Fruit fly (Drosophila melanogaster) whole organism, embryonic: Measurements from ENCODE around the gene Mccc1.
A peak's percentile ranks its signal among the peaks of the same experiment; 100 is the strongest.

Experiments
- Abd-B ChIP-seq: fragments of 200-800 bp; sonication (Bioruptor generic); optimal IDR thresholded peaks from 2 replicates; lab custom pipeline; 2018; ENCODE audit warnings: missing biosample characterization, mild to moderate bottlenecking, missing genetic modification characterization, moderate library complexity
- BtbVII ChIP-seq: fragments of 200-800 bp; sonication (Bioruptor generic); optimal IDR thresholded peaks from 3 replicates; lab custom pipeline; 2017; ENCODE audit warnings: missing biosample characterization, mild to moderate bottlenecking, missing genetic modification characterization
- Bteb2 ChIP-seq: fragments of 200-800 bp; sonication (Bioruptor generic); optimal IDR thresholded peaks from 2 replicates; lab custom pipeline; 2016; ENCODE audit warnings: missing biosample characterization, missing genetic modification characterization
- C15 ChIP-seq: fragments of 200-800 bp; sonication (Bioruptor generic); IDR thresholded peaks from 3 replicates; pipeline ENCODE4 v1.3.6; 2022; ENCODE audit warnings: missing biosample characterization, missing genetic modification characterization
- CG10147 ChIP-seq: fragments of 200-800 bp; sonication (Bioruptor generic); optimal IDR thresholded peaks from 2 replicates; lab custom pipeline; 2019; ENCODE audit warnings: missing biosample characterization, mild to moderate bottlenecking, missing genetic modification characterization, moderate library complexity
- CG10462 ChIP-seq: fragments of 200-800 bp; sonication (Bioruptor generic); optimal IDR thresholded peaks from 2 replicates; lab custom pipeline; 2016; ENCODE audit warnings: missing biosample characterization, missing genetic modification characterization
- CG11695 ChIP-seq: fragments of 200-800 bp; sonication (Bioruptor generic); IDR thresholded peaks from 3 replicates; pipeline ENCODE4 v1.3.6; 2022; ENCODE audit warnings: missing biosample characterization, missing genetic modification characterization
- CG12104 ChIP-seq: fragments of 200-800 bp; sonication (Bioruptor generic); optimal IDR thresholded peaks from 3 replicates; lab custom pipeline; 2016; ENCODE audit warnings: missing biosample characterization, missing genetic modification characterization
- CG13123 ChIP-seq: fragments of 200-800 bp; sonication (Bioruptor generic); optimal IDR thresholded peaks from 2 replicates; lab custom pipeline; 2016; ENCODE audit warnings: missing biosample characterization, missing genetic modification characterization
- CG16815 ChIP-seq: fragments of 200-800 bp; sonication (Bioruptor generic); optimal IDR thresholded peaks from 3 replicates; lab custom pipeline; 2017; ENCODE audit warnings: missing biosample characterization, mild to moderate bottlenecking, missing genetic modification characterization
- CG31224 ChIP-seq: fragments of 200-800 bp; sonication (Bioruptor generic); IDR thresholded peaks from 2 replicates; pipeline ENCODE4 v1.3.6; 2022; ENCODE audit warnings: missing biosample characterization, missing genetic modification characterization
- CG31365 ChIP-seq: fragments of 200-800 bp; sonication (Bioruptor generic); optimal IDR thresholded peaks from 2 replicates; lab custom pipeline; 2018; ENCODE audit warnings: missing biosample characterization, mild to moderate bottlenecking, missing genetic modification characterization
- CG3995 ChIP-seq: fragments of 200-800 bp; sonication (Bioruptor generic); optimal IDR thresholded peaks from 3 replicates; lab custom pipeline; 2016; ENCODE audit warnings: missing biosample characterization, missing genetic modification characterization
- CG5953 ChIP-seq: fragments of 200-800 bp; sonication (Bioruptor generic); IDR thresholded peaks from 2 replicates; pipeline ENCODE4 v1.3.6; 2022; ENCODE audit warnings: missing biosample characterization, missing genetic modification characterization
- CG7786 ChIP-seq: fragments of 200-800 bp; sonication (Bioruptor generic); optimal IDR thresholded peaks from 2 replicates; lab custom pipeline; 2016; ENCODE audit warnings: missing biosample characterization, missing genetic modification characterization
- CG8924 ChIP-seq: fragments of 200-800 bp; optimal IDR thresholded peaks from 3 replicates; lab custom pipeline; 2019; ENCODE audit warnings: missing biosample characterization, mild to moderate bottlenecking, missing genetic modification characterization, moderate library complexity
- CG9817 ChIP-seq: fragments of 200-800 bp; sonication (Bioruptor generic); optimal IDR thresholded peaks from 2 replicates; lab custom pipeline; 2018; ENCODE audit warnings: missing biosample characterization, mild to moderate bottlenecking, missing genetic modification characterization, moderate library complexity
- Camta ChIP-seq: fragments of 200-800 bp; sonication (Bioruptor generic); optimal IDR thresholded peaks from 2 replicates; lab custom pipeline; 2016; ENCODE audit warnings: missing biosample characterization, missing genetic modification characterization
- Dek ChIP-seq: fragments of 200-800 bp; sonication (Bioruptor generic); optimal IDR thresholded peaks from 3 replicates; lab custom pipeline; 2019; ENCODE audit warnings: missing biosample characterization, mild to moderate bottlenecking, missing genetic modification characterization, moderate library complexity
- Dfd ChIP-seq, 2 experiments: fragments of >200 bp; optimal IDR thresholded peaks; 2 replicates each; lab custom pipeline; 2017; ENCODE audit warnings: missing biosample characterization in 2 of 2, missing genetic modification characterization in 2 of 2
- Dll ChIP-seq: fragments of 200-800 bp; sonication (Bioruptor generic); IDR thresholded peaks from 4 replicates; pipeline ENCODE4 v1.3.6; 2022; ENCODE audit warnings: missing biosample characterization, missing genetic modification characterization; ENCODE audit not compliant: partially characterized antibody
- Doc2 ChIP-seq: fragments of 200-800 bp; sonication (Bioruptor generic); IDR thresholded peaks from 2 replicates; pipeline ENCODE4 v1.3.6; 2022; ENCODE audit warnings: missing biosample characterization, missing genetic modification characterization
- Hey ChIP-seq: fragments of 200-800 bp; sonication (Bioruptor generic); optimal IDR thresholded peaks from 3 replicates; lab custom pipeline; 2018; ENCODE audit warnings: missing biosample characterization, mild to moderate bottlenecking, missing genetic modification characterization
- Hmr ChIP-seq: fragments of 200-800 bp; sonication (Bioruptor generic); optimal IDR thresholded peaks from 3 replicates; lab custom pipeline; 2017; ENCODE audit warnings: mild to moderate bottlenecking, missing biosample characterization, missing genetic modification reagents, missing genetic modification characterization
- MESR4 ChIP-seq: fragments of 200-800 bp; sonication (Bioruptor generic); optimal IDR thresholded peaks from 2 replicates; lab custom pipeline; 2018; ENCODE audit warnings: missing biosample characterization, mild to moderate bottlenecking, missing genetic modification characterization, moderate library complexity
- Sin3A ChIP-seq: fragments of >200 bp; optimal IDR thresholded peaks from 2 replicates; lab custom pipeline; 2018
- Ssrp ChIP-seq: fragments of 200-800 bp; sonication (Bioruptor generic); optimal IDR thresholded peaks from 2 replicates; lab custom pipeline; 2018; ENCODE audit warnings: missing biosample characterization, mild to moderate bottlenecking, missing genetic modification characterization, moderate library complexity
- Xrp1 ChIP-seq: fragments of 200-800 bp; sonication (Bioruptor generic); IDR thresholded peaks from 2 replicates; pipeline ENCODE4 v1.3.6; 2022; ENCODE audit warnings: missing biosample characterization, missing genetic modification characterization
- abd-A ChIP-seq: fragments of 200-800 bp; sonication (Bioruptor generic); optimal IDR thresholded peaks from 3 replicates; lab custom pipeline; 2019; ENCODE audit warnings: missing biosample characterization, mild to moderate bottlenecking, missing genetic modification characterization, moderate library complexity
- bab2 ChIP-seq: fragments of 200-800 bp; sonication (Bioruptor generic); optimal IDR thresholded peaks from 2 replicates; lab custom pipeline; 2016; ENCODE audit warnings: missing biosample characterization, missing genetic modification characterization
- bcd ChIP-seq: fragments of 200-800 bp; sonication (Bioruptor generic); optimal IDR thresholded peaks from 2 replicates; lab custom pipeline; 2017; ENCODE audit warnings: missing biosample characterization, mild to moderate bottlenecking, missing genetic modification characterization
- br ChIP-seq: fragments of >200 bp; optimal IDR thresholded peaks from 2 replicates; lab custom pipeline; 2017
- btn ChIP-seq: fragments of 200-800 bp; sonication (Bioruptor generic); optimal IDR thresholded peaks from 2 replicates; lab custom pipeline; 2016; ENCODE audit warnings: missing biosample characterization, missing genetic modification characterization
- caup ChIP-seq: fragments of 200-800 bp; sonication (Bioruptor generic); optimal IDR thresholded peaks from 3 replicates; lab custom pipeline; 2017; ENCODE audit warnings: missing biosample characterization, mild to moderate bottlenecking, missing genetic modification characterization, moderate library complexity; ENCODE audit not compliant: severe bottlenecking
- dysf ChIP-seq: fragments of 200-800 bp; sonication (Bioruptor generic); IDR thresholded peaks from 3 replicates; pipeline ENCODE4 v1.3.6; 2022; ENCODE audit warnings: missing biosample characterization, missing genetic modification characterization
- fru ChIP-seq: fragments of >200 bp; optimal IDR thresholded peaks from 2 replicates; lab custom pipeline; 2017
- gce ChIP-seq: fragments of 200-800 bp; sonication (Bioruptor generic); IDR thresholded peaks from 3 replicates; pipeline ENCODE4 v1.3.6; 2022; ENCODE audit warnings: missing biosample characterization, missing genetic modification characterization
- gcm ChIP-seq: fragments of 200-800 bp; sonication (Bioruptor generic); optimal IDR thresholded peaks from 2 replicates; lab custom pipeline; 2019; ENCODE audit warnings: missing biosample characterization, mild to moderate bottlenecking, missing genetic modification characterization, moderate library complexity
- ind ChIP-seq: fragments of 200-800 bp; sonication (Bioruptor generic); optimal IDR thresholded peaks from 3 replicates; lab custom pipeline; 2016; ENCODE audit warnings: missing biosample characterization, missing genetic modification characterization
- inv ChIP-seq: fragments of 200-800 bp; sonication (Bioruptor generic); IDR thresholded peaks from 2 replicates; pipeline ENCODE4 v1.3.6; 2022; ENCODE audit warnings: missing biosample characterization, missing genetic modification characterization; ENCODE audit not compliant: partially characterized antibody
- ken ChIP-seq: fragments of 200-800 bp; sonication (Bioruptor generic); IDR thresholded peaks from 3 replicates; pipeline ENCODE4 v1.3.6; 2022; ENCODE audit warnings: missing biosample characterization, missing genetic modification characterization
- knrl ChIP-seq: fragments of 200-800 bp; sonication (Bioruptor generic); IDR thresholded peaks from 3 replicates; pipeline ENCODE4 v1.3.6; 2022; ENCODE audit warnings: missing biosample characterization, missing genetic modification characterization; ENCODE audit not compliant: partially characterized antibody
- phol ChIP-seq: fragments of 200-800 bp; sonication (Bioruptor generic); optimal IDR thresholded peaks from 3 replicates; lab custom pipeline; 2018; ENCODE audit warnings: missing biosample characterization, mild to moderate bottlenecking, missing genetic modification characterization, moderate library complexity
- rib ChIP-seq: fragments of 200-800 bp; sonication (Bioruptor generic); IDR thresholded peaks from 2 replicates; pipeline ENCODE4 v1.3.6; 2022; ENCODE audit warnings: missing biosample characterization, missing genetic modification characterization
- so ChIP-seq: fragments of 200-800 bp; sonication (Bioruptor generic); IDR thresholded peaks from 3 replicates; pipeline ENCODE4 v1.3.6; 2022; ENCODE audit warnings: missing biosample characterization, missing genetic modification characterization
- tin ChIP-seq: fragments of 200-800 bp; sonication (Bioruptor generic); optimal IDR thresholded peaks from 3 replicates; lab custom pipeline; 2016; ENCODE audit warnings: missing biosample characterization, missing genetic modification characterization
- tio ChIP-seq: fragments of 200-800 bp; sonication (Bioruptor generic); optimal IDR thresholded peaks from 2 replicates; lab custom pipeline; 2017; ENCODE audit warnings: missing biosample characterization, missing genetic modification characterization, inconsistent platforms
- trem ChIP-seq: fragments of 200-800 bp; optimal IDR thresholded peaks from 3 replicates; lab custom pipeline; 2019; ENCODE audit warnings: missing biosample characterization, mild to moderate bottlenecking, missing genetic modification characterization, moderate library complexity
- zen ChIP-seq: fragments of 200-800 bp; sonication (Bioruptor generic); optimal IDR thresholded peaks from 3 replicates; lab custom pipeline; 2018; ENCODE audit warnings: missing biosample characterization, mild to moderate bottlenecking, missing genetic modification characterization, moderate library complexity

Mccc1 gene

DNA sequence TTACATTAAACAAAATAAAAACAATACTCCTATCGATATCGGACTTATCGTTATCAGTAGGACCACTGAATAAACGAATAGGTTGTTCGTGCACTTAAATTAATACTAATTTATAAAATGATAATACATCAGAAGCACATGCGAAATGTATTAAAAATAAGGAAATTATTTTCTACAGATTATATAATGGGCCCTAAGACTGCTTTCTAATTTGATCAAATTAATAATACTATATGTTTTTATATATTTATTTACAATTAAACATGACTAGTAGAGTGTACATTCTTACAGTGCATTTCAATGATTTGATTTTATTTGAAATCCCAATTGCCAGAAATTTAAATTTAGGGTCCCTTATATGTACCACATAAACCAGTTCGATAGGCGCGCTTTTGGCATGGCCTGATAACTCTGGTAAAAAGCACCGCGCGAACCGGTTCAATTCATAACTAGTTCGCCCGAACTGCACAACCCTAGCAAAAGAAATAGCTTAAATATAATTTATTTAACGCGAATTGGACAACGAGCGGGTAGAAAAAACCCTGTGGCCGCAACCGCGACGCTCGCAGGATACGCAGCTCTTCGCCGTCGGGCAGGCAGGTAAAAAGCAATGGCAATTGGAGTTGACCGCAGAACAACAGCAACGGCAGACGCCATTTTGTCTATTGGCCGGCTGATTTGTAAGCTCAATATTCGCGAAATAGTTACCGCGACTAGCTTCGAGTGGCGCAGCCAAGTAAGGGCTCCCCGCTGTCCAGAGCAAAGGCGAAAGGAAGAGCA, 16.9 kb downstream of the Mccc1 start, which contains the start of the genes CG2126 and faf (continued):
- peak; percentile 80 for TF ChIP-seq Ssrp (tag; lab: Kevin White, UChicago)
- TF ChIP-seq Dek (tag; lab: Kevin White, UChicago), result peak; percentile 79
- peak; percentile 77 for TF ChIP-seq Hmr
- peak; percentile 84 for TF ChIP-seq CG9817
- peak; percentile 76; the same call in 2 of the 3 replicates for TF ChIP-seq CG11695
- TF ChIP-seq tin, result peak; percentile 82
- peak; percentile 23 for TF ChIP-seq Camta
- TF ChIP-seq inv (GFP tag; lab: Robert Waterston, UW), result peak; percentile 31; the same call in 1 of the 2 replicates
- TF ChIP-seq so (GFP tag; lab: Robert Waterston, UW), result peak; percentile 37; the same call in 1 of the 3 replicates
- peak; percentile 43; the same call in 2 of the 3 replicates for TF ChIP-seq knrl
- TF ChIP-seq gce (GFP tag; lab: Robert Waterston, UW), result no peak
- TF ChIP-seq bcd (GFP tag; lab: Kevin White, UChicago), result peak; percentile 77
- TF ChIP-seq Hey (tag; lab: Kevin White, UChicago), result no peak
- no peak for TF ChIP-seq btn
- TF ChIP-seq ken (GFP tag; lab: Robert Waterston, UW), result peak; percentile 65; the same call in 1 of the 3 replicates
- TF ChIP-seq CG12104 (GFP tag; lab: Kevin White, UChicago), result peak; percentile 75
- peak; percentile 51; the same call in 1 of the 2 replicates for TF ChIP-seq CG31224
- peak; percentile 73 for TF ChIP-seq caup (GFP tag; lab: Kevin White, UChicago)
- TF ChIP-seq ind, result peak; percentile 82
- TF ChIP-seq CG3995, result peak; percentile 39
- TF ChIP-seq fru (lab: Kevin White, UChicago), result no peak
- peak; percentile 54 for TF ChIP-seq CG16815 (GFP tag; lab: Kevin White, UChicago)
- 0 out of 2 replicates have a peak, but pooled peaks have one; percentile 36 for TF ChIP-seq rib (GFP tag; lab: Robert Waterston, UW)
- TF ChIP-seq BtbVII (GFP tag; lab: Kevin White, UChicago), result peak; percentile 51
- no peak for TF ChIP-seq Dfd (GFP tag; optimal IDR thresholded peaks at IDR 0.05; lab: Kevin White, UChicago)
- peak; percentile 90 for TF ChIP-seq phol (tag; lab: Kevin White, UChicago)
- TF ChIP-seq Abd-B (GFP tag; lab: Kevin White, UChicago), result peak; percentile 81
- TF ChIP-seq gcm (GFP tag; lab: Kevin White, UChicago), result peak; percentile 73
- TF ChIP-seq tio (GFP tag; lab: Kevin White, UChicago), result no peak
- TF ChIP-seq MESR4 (GFP tag; lab: Kevin White, UChicago), result peak; percentile 24
- TF ChIP-seq Dll (GFP tag; lab: Robert Waterston, UW), result peak; percentile 63; the same call in 3 of the 4 replicates
- TF ChIP-seq bab2 (GFP tag; lab: Kevin White, UChicago), result peak; percentile 52
- 0 out of 3 replicates have a peak, but pooled peaks have one; percentile 65 for TF ChIP-seq C15 (GFP tag; lab: Robert Waterston, UW)
- no peak for TF ChIP-seq CG31365 (tag; lab: Kevin White, UChicago)
- no peak for TF ChIP-seq br
- no peak for TF ChIP-seq abd-A
- peak; percentile 80 for TF ChIP-seq trem
- peak; percentile 60 for TF ChIP-seq CG10147 (GFP tag; lab: Kevin White, UChicago)
- peak; percentile 17 for TF ChIP-seq Sin3A (lab: Kevin White, UChicago)
- TF ChIP-seq CG7786 (GFP tag; lab: Kevin White, UChicago), result peak; percentile 56
- TF ChIP-seq Bteb2 (GFP tag; lab: Kevin White, UChicago), result peak; percentile 41
- no peak for TF ChIP-seq Doc2 (GFP tag; lab: Robert Waterston, UW)
- peak; percentile 64 for TF ChIP-seq zen (tag; lab: Kevin White, UChicago)
- peak; percentile 79 for TF ChIP-seq dysf
- TF ChIP-seq CG10462 (GFP tag; lab: Kevin White, UChicago), result peak; percentile 56
- TF ChIP-seq CG5953 (GFP tag; lab: Robert Waterston, UW), result 0 out of 2 replicates have a peak, but pooled peaks have one; percentile 29
- TF ChIP-seq CG13123 (GFP tag; lab: Kevin White, UChicago), result peak; percentile 63
- peak; percentile 77; the same call in 1 of the 2 replicates for TF ChIP-seq Xrp1 (GFP tag; lab: Robert Waterston, UW)
- TF ChIP-seq CG8924 (tag; lab: Kevin White, UChicago), result peak; percentile 90
